Worm (Caenorhabditis elegans): ENCODE results near the gene fbxa-22.

DNA sequence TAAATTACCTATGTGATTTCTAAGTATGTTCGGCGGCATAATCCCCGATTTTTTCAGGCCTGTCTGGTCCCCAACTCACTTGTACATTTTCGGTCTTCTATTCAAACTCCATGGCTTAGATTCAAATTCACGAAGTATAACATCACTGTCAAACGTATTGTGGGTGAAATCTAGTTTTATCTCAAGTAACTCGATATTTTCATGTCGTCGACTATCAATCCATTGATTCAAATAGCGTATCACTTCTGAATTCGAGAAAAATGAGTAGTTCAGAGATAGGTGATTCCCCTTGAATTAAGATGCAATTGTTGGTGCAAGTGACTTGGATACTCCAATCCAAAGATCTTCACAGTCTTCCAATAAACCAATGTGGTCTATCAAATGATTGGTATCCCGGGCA, 26.0 kb downstream of the fbxa-22 start:
- TF ChIP-seq snpc-4 (tag; optimal IDR thresholded peaks at IDR 0.05) (no peak), nhr-11 (tag; optimal IDR thresholded peaks at IDR 0.05) (no peak), lin-39 (tag; optimal IDR thresholded peaks at IDR 0.05) (no peak), lin-13 (GFP tag; optimal IDR thresholded peaks at IDR 0.05) (no peak), egl-27 (tag; optimal IDR thresholded peaks at IDR 0.05) (no peak), unc-55 (GFP tag; optimal IDR thresholded peaks at IDR 0.05) (no peak), blmp-1 (tag; optimal IDR thresholded peaks at IDR 0.05; ENCODE audit: insufficient read depth) (no peak), mab-5 (tag; optimal IDR thresholded peaks at IDR 0.05) (no peak), elt-1 (tag; optimal IDR thresholded peaks at IDR 0.05) (no peak)

All from whole organism, L2 larva.